Worm (Caenorhabditis elegans): ENCODE measurements around the gene F57B9.8.
"Not testable (repeated sequence)": the region's sequence is repeated elsewhere in the genome, so short reads cannot be mapped to it uniquely, and the experiment has no call there.

Gene F57B9.8

DNA sequence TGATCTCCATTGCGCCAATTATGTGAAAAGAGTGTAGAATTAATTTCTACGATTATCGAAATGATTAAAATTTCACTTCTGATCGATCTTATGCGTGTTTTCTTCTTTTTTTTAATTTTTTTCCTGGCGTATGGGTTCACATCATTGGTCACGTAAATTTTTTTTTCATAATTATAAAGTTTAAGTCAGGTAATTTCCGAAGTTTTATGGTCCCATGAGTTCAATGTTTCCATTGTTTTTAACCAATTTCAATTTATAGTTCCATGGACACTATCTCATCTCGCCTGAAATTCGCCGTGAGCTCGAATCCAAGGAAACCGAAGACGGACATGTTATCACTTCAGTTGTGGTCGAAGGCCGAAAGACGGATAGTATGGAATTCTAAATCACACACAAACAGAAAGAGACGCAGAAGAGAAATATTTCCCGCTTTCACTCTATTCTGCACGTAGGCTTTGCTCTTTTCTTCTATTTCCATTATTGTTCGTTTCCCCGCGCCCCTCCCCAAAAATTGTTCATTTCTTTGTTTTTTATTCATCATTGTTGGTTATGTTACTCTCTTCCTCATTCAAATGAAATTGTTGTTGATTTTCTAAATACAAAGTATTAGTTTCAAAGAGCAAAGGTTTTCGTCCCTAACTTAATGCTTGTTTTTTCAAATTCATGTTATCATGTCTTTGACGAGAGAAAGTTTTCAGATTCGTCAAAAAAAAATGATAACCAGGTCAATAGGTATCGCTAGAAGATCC, at the start of gene F57B9.8, which contains the start of gene coq-2:
TSS of gene F57B9.8 (minus strand) at position 51 of the 749 bp plus-strand sequence.
TSS of gene coq-2 (plus strand) at position 699 of the 749 bp plus-strand sequence.
- TF ChIP-seq syd-9 (tag; optimal IDR thresholded peaks at IDR 0.05), result no peak
- no peak for TF ChIP-seq madf-2 (tag; optimal IDR thresholded peaks at IDR 0.05)
- no peak for TF ChIP-seq sox-4 (tag; optimal IDR thresholded peaks at IDR 0.05)
- TF ChIP-seq rnt-1 (tag; optimal IDR thresholded peaks at IDR 0.05), result no peak
- no peak for TF ChIP-seq nhr-11 (tag; optimal IDR thresholded peaks at IDR 0.05)
- no peak for TF ChIP-seq T23F11.4 (GFP tag; optimal IDR thresholded peaks at IDR 0.05)
- no peak for TF ChIP-seq zip-5 (tag; optimal IDR thresholded peaks at IDR 0.05)
- TF ChIP-seq hlh-13 (GFP tag; optimal IDR thresholded peaks at IDR 0.05), result no peak
- TF ChIP-seq pros-1 (tag; optimal IDR thresholded peaks at IDR 0.05), result no peak
- TF ChIP-seq ceh-6 (GFP tag; optimal IDR thresholded peaks at IDR 0.05), result no peak
- TF ChIP-seq npax-4 (tag; optimal IDR thresholded peaks at IDR 0.05), result no peak
- TF ChIP-seq Y22D7AL.16 (tag; optimal IDR thresholded peaks at IDR 0.05), result no peak
- TF ChIP-seq nfya-1 (tag; optimal IDR thresholded peaks at IDR 0.05), result no peak
- TF ChIP-seq ttx-3 (tag; optimal IDR thresholded peaks at IDR 0.05), result no peak
- no peak for TF ChIP-seq lin-11 (tag; optimal IDR thresholded peaks at IDR 0.05)

DNA sequence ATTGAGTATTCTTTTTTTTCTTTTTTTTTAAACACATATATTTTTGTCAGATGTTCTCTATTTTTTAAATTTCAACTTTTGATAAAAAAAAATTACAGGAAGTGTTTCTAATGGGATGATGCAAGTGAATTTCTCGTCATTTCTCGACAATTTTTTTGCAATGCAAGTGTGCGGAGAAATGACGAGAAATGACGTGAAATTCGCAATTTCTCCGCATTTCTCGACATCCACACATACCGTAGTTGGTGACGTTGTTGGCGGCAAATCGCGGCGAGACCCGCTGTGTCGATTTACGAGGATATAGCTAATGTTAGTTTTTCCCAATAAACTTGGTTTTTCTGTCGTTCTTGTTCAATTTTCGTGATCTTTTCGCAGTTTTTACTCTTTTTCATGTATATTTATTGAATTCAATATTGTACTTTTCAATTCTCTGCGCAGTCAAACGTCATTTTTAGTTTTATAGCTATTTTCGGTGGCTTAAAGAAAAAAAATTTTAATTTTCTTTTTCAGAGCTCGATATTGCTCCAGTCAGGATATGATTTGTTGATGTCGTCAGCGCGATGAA, 47.0 kb upstream of the F57B9.8 start, which contains the start of gene F31E3.6:
TSS of gene F31E3.6 (plus strand) at position 93 of the 565 bp plus-strand sequence.
- TF ChIP-seq madf-2 (tag; optimal IDR thresholded peaks at IDR 0.05); hlh-13 (GFP tag; optimal IDR thresholded peaks at IDR 0.05); ahr-1 (tag; optimal IDR thresholded peaks at IDR 0.05): not testable (repeated sequence)

ce11 chrIII:6979584-6979983, 44.5 kb upstream of the F57B9.8 start, which contains the start of gene ceh-20:
Gene ceh-20, plus strand, starts transcription at chrIII:6979884.
- TF ChIP-seq hlh-8 (tag; optimal IDR thresholded peaks at IDR 0.05) (no peak), K02D7.2 (tag; optimal IDR thresholded peaks at IDR 0.05) (no peak), lin-11 (tag; optimal IDR thresholded peaks at IDR 0.05) (no peak)

DNA sequence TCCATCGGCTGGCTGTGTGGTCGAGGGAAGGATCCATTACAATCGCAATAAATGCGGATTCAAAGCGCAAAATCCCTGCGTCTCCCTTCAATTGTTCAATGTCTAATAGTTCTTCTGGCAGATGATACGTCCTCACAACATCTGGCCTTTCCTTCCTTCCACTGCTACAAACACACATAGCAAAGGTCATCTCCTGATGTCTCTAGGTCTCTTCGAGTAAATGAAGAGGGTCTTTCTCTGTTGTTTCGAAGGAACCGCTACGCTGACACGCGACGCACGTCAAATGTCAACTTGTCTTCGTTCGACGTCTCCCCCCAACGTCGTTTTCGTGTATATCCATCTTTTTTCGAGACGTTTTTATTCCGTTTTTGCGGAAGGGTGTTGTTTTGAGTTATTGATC, 43.8 kb upstream of the F57B9.8 start:
- no peak for TF ChIP-seq ceh-48 (tag; optimal IDR thresholded peaks at IDR 0.05)
- TF ChIP-seq hlh-8 (tag; optimal IDR thresholded peaks at IDR 0.05), result peak; percentile 94
- TF ChIP-seq ceh-19 (GFP tag; optimal IDR thresholded peaks at IDR 0.05), result no peak
- TF ChIP-seq ceh-18 (tag; optimal IDR thresholded peaks at IDR 0.05), result peak; percentile 18
- peak; percentile 100 for TF ChIP-seq unc-55 (GFP tag; optimal IDR thresholded peaks at IDR 0.05)
- TF ChIP-seq ceh-34 (tag; optimal IDR thresholded peaks at IDR 0.05), result peak; percentile 37
- TF ChIP-seq ref-2 (tag; optimal IDR thresholded peaks at IDR 0.05), result peak; percentile 62
- TF ChIP-seq pat-9 (tag; optimal IDR thresholded peaks at IDR 0.05), result peak; percentile 10
- TF ChIP-seq che-1 (tag; optimal IDR thresholded peaks at IDR 0.05), result no peak
- peak; percentile 60 for TF ChIP-seq nfya-1 (tag; optimal IDR thresholded peaks at IDR 0.05)
- TF ChIP-seq rnt-1 (tag; optimal IDR thresholded peaks at IDR 0.05), result peak; percentile 39
- TF ChIP-seq hlh-30 (tag; optimal IDR thresholded peaks at IDR 0.05; ENCODE audit: insufficient read depth), result peak; percentile 56
- TF ChIP-seq fax-1 (tag; optimal IDR thresholded peaks at IDR 0.05), result no peak
- TF ChIP-seq fkh-6 (tag; optimal IDR thresholded peaks at IDR 0.05), result no peak
- TF ChIP-seq tbx-2 (tag; optimal IDR thresholded peaks at IDR 0.05), result peak; percentile 60
- TF ChIP-seq ceh-31 (tag; optimal IDR thresholded peaks at IDR 0.05), result peak; percentile 65
- TF ChIP-seq K09A11.1 (tag; optimal IDR thresholded peaks at IDR 0.05; ENCODE audit: insufficient read depth), result no peak
- no peak for TF ChIP-seq ceh-9 (tag; optimal IDR thresholded peaks at IDR 0.05)
- TF ChIP-seq ceh-22 (tag; optimal IDR thresholded peaks at IDR 0.05), result no peak
- no peak for TF ChIP-seq hlh-15 (tag; optimal IDR thresholded peaks at IDR 0.05)
